Worm (Caenorhabditis elegans) whole organism, L1 larva: ENCODE results near the gene str-254.

Experiments
- aly-2 ChIP-seq: fragments of 150-350 bp; optimal IDR thresholded peaks from 2 replicates; lab custom pipeline; 2014; ENCODE audit warnings: missing biosample characterization, missing genetic modification characterization
- elt-2 ChIP-seq: sonication (generic microtip); optimal IDR thresholded peaks from 2 replicates; lab custom pipeline; 2016; ENCODE audit warnings: missing genetic modification characterization, mild to moderate bottlenecking, inconsistent platforms, missing compliant biosample characterization, missing genetic modification reagents
- fkh-10 ChIP-seq: sonication (generic microtip); optimal IDR thresholded peaks from 2 replicates; lab custom pipeline; 2017; ENCODE audit warnings: missing biosample characterization, missing genetic modification reagents, missing genetic modification characterization
- lin-39 ChIP-seq: fragments of 150-350 bp; optimal IDR thresholded peaks from 2 replicates; lab custom pipeline; 2014; ENCODE audit warnings: missing biosample characterization, missing genetic modification reagents, missing genetic modification characterization
- mep-1 ChIP-seq: fragments of 150-350 bp; optimal IDR thresholded peaks from 2 replicates; lab custom pipeline; 2014; ENCODE audit warnings: missing biosample characterization, missing genetic modification characterization
- nhr-11 ChIP-seq: fragments of 150-350 bp; optimal IDR thresholded peaks from 2 replicates; lab custom pipeline; 2014; ENCODE audit warnings: missing biosample characterization, missing genetic modification characterization
- nhr-90 ChIP-seq: sonication (generic microtip); optimal IDR thresholded peaks from 2 replicates; lab custom pipeline; 2016; ENCODE audit warnings: mild to moderate bottlenecking, missing genetic modification characterization, missing compliant biosample characterization; ENCODE audit not compliant: poor library complexity
- pag-3 ChIP-seq: sonication (generic microtip); optimal IDR thresholded peaks from 2 replicates; lab custom pipeline; 2017; ENCODE audit warnings: missing genetic modification characterization, mild to moderate bottlenecking, missing compliant biosample characterization, antibody characterized with exemption, borderline replicate concordance; ENCODE audit not compliant: insufficient read depth
- ztf-11 ChIP-seq, 2 experiments: sonication (generic microtip); optimal IDR thresholded peaks; 2 replicates each; lab custom pipeline; 2016 to 2017; ENCODE audit warnings: missing genetic modification characterization in 2 of 2, missing biosample characterization in 1 of 2, missing compliant biosample characterization in 1 of 2

- no peak for TF ChIP-seq nhr-11
- TF ChIP-seq ztf-11 (tag; optimal IDR thresholded peaks at IDR 0.05; lab: Kevin White, UChicago) = no peak
- no peak for TF ChIP-seq pag-3 (tag; lab: Kevin White, UChicago)
- TF ChIP-seq aly-2 (tag; lab: Kevin White, UChicago) = no peak
- TF ChIP-seq elt-2 (tag; lab: Kevin White, UChicago) = no peak
- no peak for TF ChIP-seq fkh-10 (GFP tag; lab: Kevin White, UChicago)
- TF ChIP-seq mep-1 = no peak
- no peak for TF ChIP-seq lin-39 (tag; lab: Kevin White, UChicago)
- no peak for TF ChIP-seq nhr-90 (tag; lab: Kevin White, UChicago)
Observed at ce11 chrV:16192114-16192513, 38.8 kb upstream of the str-254 start, which contains the start of gene srh-279.
